Fruit fly (Drosophila melanogaster): ENCODE data around the gene alphaCOP.

Gene alphaCOP

DNA sequence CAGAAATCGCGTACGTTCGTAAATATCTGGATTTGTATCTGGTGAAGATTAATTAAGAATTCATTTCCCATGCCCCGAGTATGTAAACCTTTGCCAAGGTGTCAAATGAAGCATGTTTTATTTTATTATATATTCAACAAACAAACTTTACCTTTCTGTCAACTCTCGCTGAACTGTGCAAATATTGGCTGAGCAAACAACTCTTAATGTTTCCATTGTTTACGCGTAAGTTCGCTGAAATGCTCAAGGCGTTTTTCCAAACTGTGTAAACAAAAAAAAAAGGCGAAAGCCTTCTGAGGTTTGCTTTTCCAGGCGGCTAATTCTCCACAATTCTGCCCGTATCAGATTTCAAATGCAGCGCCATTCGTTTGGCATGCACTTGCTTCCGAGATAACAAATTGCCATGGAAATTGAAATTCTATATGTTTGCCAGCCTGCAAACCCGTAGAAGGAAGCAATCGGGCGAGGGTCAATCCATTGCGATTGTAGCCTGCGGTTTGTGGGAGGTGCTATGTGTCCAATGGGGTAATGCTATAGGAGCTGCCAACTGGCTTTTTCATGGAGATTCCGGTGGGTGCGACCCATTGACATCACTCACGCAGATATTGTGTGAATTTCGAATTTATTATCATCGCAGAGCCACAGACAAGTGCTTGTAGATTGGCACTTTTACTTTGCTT is 53.2 kb downstream of the alphaCOP start (continued):
- TF ChIP-seq CG11902 (GFP tag; optimal IDR thresholded peaks at IDR 0.05) (no peak), net (GFP tag; optimal IDR thresholded peaks at IDR 0.05) (peak; percentile 85), Hr38 (GFP tag; optimal IDR thresholded peaks at IDR 0.05) (no peak), vri (GFP tag; optimal IDR thresholded peaks at IDR 0.05) (peak; percentile 97), salr (GFP tag; optimal IDR thresholded peaks at IDR 0.05) (peak; percentile 29 to 80), topi (GFP tag; optimal IDR thresholded peaks at IDR 0.05) (peak; percentile 76), Sox14 (GFP tag; optimal IDR thresholded peaks at IDR 0.05) (peak; percentile 50), CG11762 (GFP tag; optimal IDR thresholded peaks at IDR 0.05; ENCODE audit: insufficient read depth) (peak; percentile 64), CG8632 (GFP tag; optimal IDR thresholded peaks at IDR 0.05) (peak; percentile 85)

Data from whole organism, prepupa.